Fruit fly (Drosophila melanogaster) whole organism, prepupa: ENCODE data around the gene CG32152.

Experiments used
- CG10669 ChIP-seq: fragments of 200-800 bp; sonication (Bioruptor generic); optimal IDR thresholded peaks from 3 replicates; lab custom pipeline; 2018; ENCODE audit warnings: missing biosample characterization, mild to moderate bottlenecking, missing genetic modification characterization, moderate library complexity
- CG11294 ChIP-seq: fragments of 200-800 bp; sonication (Bioruptor generic); IDR thresholded peaks from 2 replicates; pipeline ENCODE4 v1.3.6; 2022; ENCODE audit warnings: missing biosample characterization, missing genetic modification characterization
- CG11762 ChIP-seq: fragments of 200-800 bp; sonication (Bioruptor generic); optimal IDR thresholded peaks from 3 replicates; lab custom pipeline; 2016; ENCODE audit warnings: missing biosample characterization, missing genetic modification characterization; ENCODE audit not compliant: insufficient read depth
- CG11902 ChIP-seq: fragments of 200-800 bp; sonication (Bioruptor generic); optimal IDR thresholded peaks from 3 replicates; lab custom pipeline; 2016; ENCODE audit warnings: missing biosample characterization, missing genetic modification characterization
- CG15336 ChIP-seq: fragments of 200-800 bp; sonication (Bioruptor generic); IDR thresholded peaks from 2 replicates; pipeline ENCODE4 v1.3.6; 2022; ENCODE audit warnings: missing biosample characterization, missing genetic modification characterization
- CG3032 ChIP-seq: fragments of 200-800 bp; optimal IDR thresholded peaks from 2 replicates; lab custom pipeline; 2019; ENCODE audit warnings: missing biosample characterization, mild to moderate bottlenecking, missing genetic modification characterization, moderate library complexity
- CG32006 ChIP-seq: fragments of 200-800 bp; sonication (Bioruptor generic); optimal IDR thresholded peaks from 3 replicates; lab custom pipeline; 2017; ENCODE audit warnings: missing biosample characterization, mild to moderate bottlenecking, missing genetic modification characterization
- CG34406 ChIP-seq: fragments of 200-800 bp; sonication (Bioruptor generic); optimal IDR thresholded peaks from 3 replicates; lab custom pipeline; 2016; ENCODE audit warnings: missing biosample characterization, missing genetic modification characterization
- CG3919 ChIP-seq: fragments of 200-800 bp; sonication (Bioruptor generic); optimal IDR thresholded peaks from 3 replicates; lab custom pipeline; 2016; ENCODE audit warnings: missing biosample characterization, missing genetic modification characterization
- CG4318 ChIP-seq: fragments of 200-800 bp; sonication (Bioruptor generic); optimal IDR thresholded peaks from 3 replicates; lab custom pipeline; 2017; ENCODE audit warnings: missing biosample characterization, mild to moderate bottlenecking, missing genetic modification characterization
- CG6276 ChIP-seq: fragments of 200-800 bp; sonication (Bioruptor generic); optimal IDR thresholded peaks from 2 replicates; lab custom pipeline; 2017; ENCODE audit warnings: missing biosample characterization, mild to moderate bottlenecking, missing genetic modification characterization
- CG6792 ChIP-seq: fragments of 200-800 bp; sonication (Bioruptor generic); optimal IDR thresholded peaks from 3 replicates; lab custom pipeline; 2016; ENCODE audit warnings: missing biosample characterization, missing genetic modification characterization
- CG6808 ChIP-seq: fragments of 200-800 bp; sonication (Bioruptor generic); optimal IDR thresholded peaks from 3 replicates; lab custom pipeline; 2017; ENCODE audit warnings: missing biosample characterization, missing genetic modification characterization, mild to moderate bottlenecking, moderate library complexity, missing genetic modification reagents
- CG7368 ChIP-seq: fragments of 200-800 bp; sonication (Bioruptor generic); optimal IDR thresholded peaks from 3 replicates; lab custom pipeline; 2016; ENCODE audit warnings: missing biosample characterization, missing genetic modification characterization
- CG8119 ChIP-seq: fragments of 200-800 bp; sonication (Bioruptor generic); IDR thresholded peaks from 3 replicates; pipeline ENCODE4 v1.3.6; 2022; ENCODE audit warnings: missing biosample characterization, missing genetic modification characterization
- CG8319 ChIP-seq: fragments of 200-800 bp; sonication (Bioruptor generic); optimal IDR thresholded peaks from 3 replicates; lab custom pipeline; 2016; ENCODE audit warnings: missing biosample characterization, missing genetic modification characterization
- CG8632 ChIP-seq: fragments of 200-800 bp; sonication (Bioruptor generic); optimal IDR thresholded peaks from 3 replicates; lab custom pipeline; 2016; ENCODE audit warnings: missing biosample characterization, missing genetic modification characterization
- CG9139 ChIP-seq: fragments of 200-800 bp; sonication (Bioruptor generic); optimal IDR thresholded peaks from 3 replicates; lab custom pipeline; 2017; ENCODE audit warnings: missing biosample characterization, mild to moderate bottlenecking, missing genetic modification characterization
- Eip75B ChIP-seq: fragments of 200-800 bp; sonication (Bioruptor generic); optimal IDR thresholded peaks from 3 replicates; lab custom pipeline; 2016; ENCODE audit warnings: missing biosample characterization, missing genetic modification characterization
- Eip78C ChIP-seq: fragments of 200-800 bp; sonication (Bioruptor generic); peaks from one replicate; lab custom pipeline; 2016; ENCODE audit warnings: missing biosample characterization, missing genetic modification characterization
- Ets21C ChIP-seq: fragments of 200-800 bp; sonication (Bioruptor generic); optimal IDR thresholded peaks from 3 replicates; lab custom pipeline; 2016; ENCODE audit warnings: missing biosample characterization, missing genetic modification characterization
- Ets96B ChIP-seq: fragments of 200-800 bp; optimal IDR thresholded peaks from 2 replicates; lab custom pipeline; 2019; ENCODE audit warnings: missing biosample characterization, mild to moderate bottlenecking, missing genetic modification characterization, moderate library complexity
- Gug ChIP-seq: fragments of 200-800 bp; sonication (Bioruptor generic); IDR thresholded peaks from 2 replicates; pipeline ENCODE4 v1.3.6; 2022; ENCODE audit warnings: missing biosample characterization, missing genetic modification characterization
- Hr38 ChIP-seq: sonication (Bioruptor generic); optimal IDR thresholded peaks from 2 replicates; lab custom pipeline; 2016; ENCODE audit warnings: missing biosample characterization, missing genetic modification characterization
- Hr39 ChIP-seq: fragments of 200-800 bp; sonication (Bioruptor generic); optimal IDR thresholded peaks from 2 replicates; lab custom pipeline; 2016; ENCODE audit warnings: missing biosample characterization, missing genetic modification characterization
- Hr4 ChIP-seq: fragments of 200-800 bp; sonication (Bioruptor generic); optimal IDR thresholded peaks from 3 replicates; lab custom pipeline; 2016; ENCODE audit warnings: missing biosample characterization, missing genetic modification characterization
- Lpt ChIP-seq: fragments of 200-800 bp; sonication (Bioruptor generic); optimal IDR thresholded peaks from 3 replicates; lab custom pipeline; 2016; ENCODE audit warnings: missing biosample characterization, missing genetic modification characterization
- Met ChIP-seq: fragments of 200-800 bp; sonication (Bioruptor generic); optimal IDR thresholded peaks from 3 replicates; lab custom pipeline; 2016; ENCODE audit warnings: missing biosample characterization, missing genetic modification characterization
- OdsH ChIP-seq: fragments of 200-800 bp; sonication (Bioruptor generic); optimal IDR thresholded peaks from 3 replicates; lab custom pipeline; 2016; ENCODE audit warnings: missing biosample characterization, missing genetic modification characterization
- Smox ChIP-seq: fragments of 200-800 bp; sonication (Bioruptor generic); optimal IDR thresholded peaks from 3 replicates; lab custom pipeline; 2016; ENCODE audit warnings: missing biosample characterization, missing genetic modification characterization
- Sox102F ChIP-seq: fragments of 200-800 bp; sonication (Bioruptor generic); optimal IDR thresholded peaks from 2 replicates; lab custom pipeline; 2016; ENCODE audit warnings: missing biosample characterization, mild to moderate bottlenecking, missing genetic modification characterization
- Sox14 ChIP-seq: fragments of 200-800 bp; sonication (Bioruptor generic); optimal IDR thresholded peaks from 3 replicates; lab custom pipeline; 2016; ENCODE audit warnings: missing biosample characterization, missing genetic modification characterization
- Sox15 ChIP-seq: fragments of 200-800 bp; sonication (Bioruptor generic); optimal IDR thresholded peaks from 3 replicates; lab custom pipeline; 2016; ENCODE audit warnings: missing biosample characterization, missing genetic modification characterization
- achi ChIP-seq: fragments of 200-800 bp; sonication (Bioruptor generic); optimal IDR thresholded peaks from 3 replicates; lab custom pipeline; 2016; ENCODE audit warnings: missing biosample characterization, missing genetic modification characterization
- acj6 ChIP-seq: fragments of 200-800 bp; sonication (Bioruptor generic); optimal IDR thresholded peaks from 3 replicates; lab custom pipeline; 2016; ENCODE audit warnings: missing biosample characterization, missing genetic modification characterization
- dac ChIP-seq: fragments of 200-800 bp; sonication (Bioruptor generic); optimal IDR thresholded peaks from 2 replicates; lab custom pipeline; 2017; ENCODE audit warnings: missing biosample characterization, mild to moderate bottlenecking, missing genetic modification characterization
- eg ChIP-seq: fragments of 200-800 bp; sonication (Bioruptor generic); IDR thresholded peaks from 3 replicates; pipeline ENCODE4 v1.3.6; 2022; ENCODE audit warnings: missing biosample characterization, missing genetic modification characterization
- esn ChIP-seq: fragments of 200-800 bp; sonication (Bioruptor generic); optimal IDR thresholded peaks from 2 replicates; lab custom pipeline; 2016; ENCODE audit warnings: missing biosample characterization, mild to moderate bottlenecking, missing genetic modification characterization, moderate library complexity
- fd59A ChIP-seq: fragments of 200-800 bp; sonication (Bioruptor generic); optimal IDR thresholded peaks from 2 replicates; lab custom pipeline; 2017; ENCODE audit warnings: missing biosample characterization, mild to moderate bottlenecking, missing genetic modification characterization, missing genetic modification reagents
- fkh ChIP-seq: fragments of 200-800 bp; sonication (Bioruptor generic); optimal IDR thresholded peaks from 3 replicates; lab custom pipeline; 2017; ENCODE audit warnings: missing biosample characterization, mild to moderate bottlenecking, missing genetic modification characterization, moderate library complexity
- lz ChIP-seq: fragments of 200-800 bp; sonication (Bioruptor generic); optimal IDR thresholded peaks from 3 replicates; lab custom pipeline; 2016; ENCODE audit warnings: missing biosample characterization, missing genetic modification characterization
- net ChIP-seq: fragments of 200-800 bp; sonication (Bioruptor generic); optimal IDR thresholded peaks from 3 replicates; lab custom pipeline; 2016; ENCODE audit warnings: missing biosample characterization, missing genetic modification characterization
- pdm3 ChIP-seq: fragments of 200-800 bp; sonication (Bioruptor generic); optimal IDR thresholded peaks from 3 replicates; lab custom pipeline; 2016; ENCODE audit warnings: missing biosample characterization, missing genetic modification characterization
- salr ChIP-seq, 2 experiments: fragments of 200-800 bp; sonication (Bioruptor generic); optimal IDR thresholded peaks; 3 replicates each; lab custom pipeline; 2016 to 2018; ENCODE audit warnings: missing biosample characterization in 2 of 2, missing genetic modification characterization in 2 of 2, mild to moderate bottlenecking in 1 of 2
- spab ChIP-seq: fragments of 200-800 bp; sonication (Bioruptor generic); optimal IDR thresholded peaks from 2 replicates; lab custom pipeline; 2017; ENCODE audit warnings: missing biosample characterization, mild to moderate bottlenecking, missing genetic modification characterization, missing genetic modification reagents
- svp ChIP-seq: fragments of 200-800 bp; sonication (Bioruptor generic); peaks from one replicate; lab custom pipeline; 2016; ENCODE audit warnings: missing biosample characterization, missing genetic modification characterization
- topi ChIP-seq: fragments of 200-800 bp; sonication (Bioruptor generic); optimal IDR thresholded peaks from 3 replicates; lab custom pipeline; 2016; ENCODE audit warnings: missing biosample characterization, missing genetic modification characterization

The CG32152 gene

dm6 chr3L:16168503-16169189, 24.8 kb upstream of the CG32152 start (continued):
- TF ChIP-seq Lpt (GFP tag; lab: Kevin White, UChicago), result peak; percentile 26
- no peak for TF ChIP-seq Hr4 (GFP tag; lab: Kevin White, UChicago)
- peak; percentile 23 for TF ChIP-seq CG11762 (GFP tag; lab: Kevin White, UChicago)
- TF ChIP-seq Gug (GFP tag; lab: Robert Waterston, UW), result no peak
- no peak for TF ChIP-seq eg (GFP tag; lab: Robert Waterston, UW)
- no peak for TF ChIP-seq Hr39 (GFP tag; lab: Kevin White, UChicago)
- no peak for TF ChIP-seq CG15336 (GFP tag; lab: Robert Waterston, UW)
- no peak for TF ChIP-seq net (GFP tag; lab: Kevin White, UChicago)
- TF ChIP-seq dac (GFP tag; lab: Kevin White, UChicago), result no peak

dm6 chr3L:16167723-16168386, 24.0 kb upstream of the CG32152 start:
- TF ChIP-seq Ets96B (tag; lab: Kevin White, UChicago) (peak; percentile 64), CG8319 (GFP tag; lab: Kevin White, UChicago) (no peak), CG8632 (GFP tag; lab: Kevin White, UChicago) (peak; percentile 58), dac (GFP tag; lab: Kevin White, UChicago) (no peak), CG11294 (GFP tag; lab: Robert Waterston, UW) (no peak), CG6276 (no peak), Hr39 (GFP tag; lab: Kevin White, UChicago) (no peak), CG10669 (GFP tag; lab: Kevin White, UChicago) (peak; percentile 32), acj6 (GFP tag; lab: Kevin White, UChicago) (peak; percentile 53), Met (GFP tag; lab: Kevin White, UChicago) (no peak), CG6808 (GFP tag; lab: Kevin White, UChicago) (peak; percentile 25), CG32006 (peak; percentile 15), fkh (GFP tag; lab: Kevin White, UChicago) (no peak), spab (GFP tag; lab: Kevin White, UChicago) (no peak), Lpt (GFP tag; lab: Kevin White, UChicago) (no peak), Eip75B (GFP tag; lab: Kevin White, UChicago) (no peak), Ets21C (GFP tag; lab: Kevin White, UChicago) (no peak), esn (GFP tag; lab: Kevin White, UChicago) (peak; percentile 48), salr (GFP tag; optimal IDR thresholded peaks at IDR 0.05; lab: Kevin White, UChicago) (no peak), CG15336 (GFP tag; lab: Robert Waterston, UW) (no peak), CG3919 (GFP tag; lab: Kevin White, UChicago) (peak; percentile 57), CG34406 (GFP tag; lab: Kevin White, UChicago) (no peak), CG7368 (GFP tag; lab: Kevin White, UChicago) (no peak), fd59A (no peak), Sox14 (GFP tag; lab: Kevin White, UChicago) (peak; percentile 13), CG8119 (GFP tag; lab: Robert Waterston, UW) (no peak), eg (GFP tag; lab: Robert Waterston, UW) (no peak), OdsH (GFP tag; lab: Kevin White, UChicago) (peak; percentile 33), topi (peak; percentile 21), CG9139 (GFP tag; lab: Kevin White, UChicago) (no peak), Hr38 (GFP tag; lab: Kevin White, UChicago) (no peak), pdm3 (GFP tag; lab: Kevin White, UChicago) (no peak), CG11902 (GFP tag; lab: Kevin White, UChicago) (no peak), CG11762 (GFP tag; lab: Kevin White, UChicago) (no peak), Gug (GFP tag; lab: Robert Waterston, UW) (no peak), Smox (GFP tag; lab: Kevin White, UChicago) (no peak), Eip78C (GFP tag; lab: Kevin White, UChicago) (peak; percentile 80), CG4318 (GFP tag; lab: Kevin White, UChicago) (no peak), achi (GFP tag; lab: Kevin White, UChicago) (peak; percentile 45), Sox102F (peak; percentile 3), svp (peak; percentile 69), CG3032 (tag; lab: Kevin White, UChicago) (peak; percentile 50), Sox15 (GFP tag; lab: Kevin White, UChicago) (no peak), lz (no peak), CG6792 (GFP tag; lab: Kevin White, UChicago) (peak; percentile 3)
